Worm (Caenorhabditis elegans): ENCODE data around the gene col-114.
"Not testable (repeated sequence)": the region's sequence is repeated elsewhere in the genome, so short reads cannot be mapped to it uniquely, and the experiment has no call there.

- TF ChIP-seq snpc-4 (tag; optimal IDR thresholded peaks at IDR 0.05); lin-15B (tag; optimal IDR thresholded peaks at IDR 0.05); unc-130 (tag; optimal IDR thresholded peaks at IDR 0.05); unc-62 (GFP tag; optimal IDR thresholded peaks at IDR 0.05); ces-1 (GFP tag; optimal IDR thresholded peaks at IDR 0.05); mdl-1 (tag; optimal IDR thresholded peaks at IDR 0.05); pag-3 (tag; optimal IDR thresholded peaks at IDR 0.05; ENCODE audit: borderline replicate concordance, insufficient read depth); efl-1 (optimal IDR thresholded peaks at IDR 0.05); efl-1 (GFP tag; optimal IDR thresholded peaks at IDR 0.05 in 1 of 2); nhr-76 (tag; optimal IDR thresholded peaks at IDR 0.05); nhr-28 (tag; optimal IDR thresholded peaks at IDR 0.05); C16A3.4 (tag; optimal IDR thresholded peaks at IDR 0.05); nhr-84 (tag; optimal IDR thresholded peaks at IDR 0.05): not testable (repeated sequence)
These were observed 790 bp upstream of the col-114 start, which contains the start of gene D2024.1 for ce11 chrIV:7247243-7247642.

Data from whole organism, L1 larva.